Fruit fly (Drosophila melanogaster): ENCODE measurements around the gene CG14893.

CG14893 gene

DNA sequence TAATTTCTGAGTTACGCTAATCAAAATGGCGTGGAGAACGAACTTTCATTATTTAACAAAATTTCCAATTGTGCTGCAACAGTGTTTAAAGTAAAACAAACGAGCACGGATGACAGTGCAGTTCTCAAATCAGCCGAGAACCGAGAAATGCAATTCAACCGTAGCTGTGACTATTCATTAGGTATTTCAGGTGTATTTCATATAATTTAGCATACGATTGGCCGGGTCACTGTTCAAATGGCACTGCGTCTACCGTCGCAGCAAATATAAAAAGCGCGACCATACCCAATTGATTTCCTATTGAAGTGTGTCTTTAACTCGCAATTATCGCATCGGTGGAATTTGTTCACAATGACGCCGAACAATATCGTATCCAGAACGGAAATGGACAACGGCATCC, at the start of gene CG14893:
TSS of gene CG14893 (plus strand) at position 301 of the 400 bp plus-strand sequence.
- TF ChIP-seq CTCF (optimal IDR thresholded peaks at IDR 0.05): no peak
- no peak for TF ChIP-seq CG8478 (optimal IDR thresholded peaks at IDR 0.05)

DNA sequence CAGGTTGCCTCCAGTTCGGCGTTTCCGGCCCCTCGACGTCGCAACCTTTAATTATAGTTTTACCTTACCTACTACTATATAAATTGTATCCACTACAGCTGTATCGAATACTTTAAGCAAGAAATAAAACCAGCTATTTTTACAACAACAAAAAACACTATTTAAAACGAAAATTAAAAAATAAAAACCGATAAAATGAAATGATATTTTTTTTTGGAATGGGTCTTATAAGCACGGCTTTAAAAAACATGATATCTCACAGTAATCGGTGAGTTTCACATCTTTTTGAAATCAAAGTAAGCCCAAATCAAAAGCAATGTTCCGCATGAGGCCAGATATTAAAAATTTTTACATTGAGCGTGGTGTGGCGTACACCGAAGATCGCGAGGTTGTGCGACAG, 49.4 kb upstream of the CG14893 start, which contains the start of gene CG14891:
TSS of gene CG14891 (plus strand) at position 301 of the 400 bp plus-strand sequence.
- no peak for TF ChIP-seq CG8478 (optimal IDR thresholded peaks at IDR 0.05)
- no peak for TF ChIP-seq CTCF (optimal IDR thresholded peaks at IDR 0.05)

DNA sequence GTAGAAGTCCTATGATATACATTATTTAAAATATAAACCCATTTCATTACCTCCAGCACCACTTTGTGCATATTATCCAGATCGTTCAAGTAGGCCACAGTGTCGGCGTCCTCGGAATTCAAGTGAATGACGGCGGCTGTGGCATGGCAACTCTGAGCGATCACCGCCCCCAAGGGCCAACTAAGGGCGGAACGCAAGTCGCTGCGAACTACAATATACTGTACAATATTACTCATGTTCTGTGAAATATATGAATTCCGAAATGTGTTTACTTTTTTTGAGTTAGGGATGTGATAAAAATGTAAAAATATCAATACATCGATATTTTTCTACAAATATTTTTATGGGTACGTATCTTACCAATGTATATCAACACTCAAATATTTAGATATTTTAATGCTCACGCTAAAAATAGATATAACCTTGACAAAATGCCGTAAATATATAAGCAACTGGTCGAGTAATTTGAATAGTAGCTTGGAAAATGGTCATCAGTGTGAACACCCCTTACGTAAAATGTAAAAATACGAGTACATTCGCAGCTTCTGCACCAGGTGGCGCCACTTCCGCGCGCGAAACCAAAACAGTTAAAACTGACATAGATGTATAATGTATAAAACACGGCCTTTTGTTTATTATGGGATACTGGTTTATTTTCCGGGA, 47.0 kb upstream of the CG14893 start, which contains the start of gene CG14903:
TSS of gene CG14903 (minus strand) at position 270 of the 663 bp plus-strand sequence.
- TF ChIP-seq CG8478 (optimal IDR thresholded peaks at IDR 0.05): no peak
- peak; percentile 92 to 93 for TF ChIP-seq CTCF (optimal IDR thresholded peaks at IDR 0.05)

DNA sequence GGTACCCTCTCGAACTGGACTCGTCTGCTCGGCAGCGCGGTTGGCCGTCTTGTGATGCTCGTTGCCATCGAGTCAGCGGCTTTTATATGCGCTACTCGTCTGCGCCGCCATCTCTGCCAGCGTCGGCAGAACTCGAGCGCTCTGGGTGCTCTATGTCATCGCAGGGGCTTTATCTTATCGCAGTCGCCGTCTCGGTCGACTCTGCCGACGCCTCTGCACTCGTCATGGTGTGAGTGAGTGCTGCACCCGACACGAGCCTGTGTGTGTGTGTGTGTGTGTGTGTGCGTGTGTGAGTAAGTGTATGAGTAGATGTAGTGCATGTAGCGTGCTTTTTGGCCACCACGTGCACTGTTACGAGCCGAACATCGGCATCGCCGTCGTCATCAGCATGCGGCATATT, 37.0 kb upstream of the CG14893 start, which contains the start of gene Scp2:
TSS of gene Scp2 (minus strand) at position 59 of the 400 bp plus-strand sequence.
- no peak for TF ChIP-seq CTCF (optimal IDR thresholded peaks at IDR 0.05)
- no peak for TF ChIP-seq CG8478 (optimal IDR thresholded peaks at IDR 0.05)

DNA sequence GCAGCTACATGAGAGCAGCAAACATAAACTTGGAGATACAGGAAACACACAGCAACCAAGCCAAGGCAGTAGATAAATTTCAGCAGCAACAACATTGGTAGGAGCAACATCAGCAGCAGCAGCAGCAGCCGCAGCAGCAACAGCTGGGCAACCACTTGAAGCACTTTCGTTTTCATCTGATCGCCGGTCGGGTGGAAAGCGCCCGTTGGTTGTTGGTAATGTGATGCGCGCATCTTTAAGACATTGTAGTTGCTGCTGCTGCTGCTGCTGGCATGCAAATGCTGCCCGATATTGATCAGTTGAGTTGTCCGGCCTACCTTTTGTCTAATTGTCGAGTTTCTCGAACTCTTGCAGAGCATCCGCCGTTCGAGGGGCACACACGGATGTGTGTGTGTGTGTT, 29.2 kb upstream of the CG14893 start:
- no peak for TF ChIP-seq CTCF (optimal IDR thresholded peaks at IDR 0.05)
- no peak for TF ChIP-seq CG8478 (optimal IDR thresholded peaks at IDR 0.05)

DNA sequence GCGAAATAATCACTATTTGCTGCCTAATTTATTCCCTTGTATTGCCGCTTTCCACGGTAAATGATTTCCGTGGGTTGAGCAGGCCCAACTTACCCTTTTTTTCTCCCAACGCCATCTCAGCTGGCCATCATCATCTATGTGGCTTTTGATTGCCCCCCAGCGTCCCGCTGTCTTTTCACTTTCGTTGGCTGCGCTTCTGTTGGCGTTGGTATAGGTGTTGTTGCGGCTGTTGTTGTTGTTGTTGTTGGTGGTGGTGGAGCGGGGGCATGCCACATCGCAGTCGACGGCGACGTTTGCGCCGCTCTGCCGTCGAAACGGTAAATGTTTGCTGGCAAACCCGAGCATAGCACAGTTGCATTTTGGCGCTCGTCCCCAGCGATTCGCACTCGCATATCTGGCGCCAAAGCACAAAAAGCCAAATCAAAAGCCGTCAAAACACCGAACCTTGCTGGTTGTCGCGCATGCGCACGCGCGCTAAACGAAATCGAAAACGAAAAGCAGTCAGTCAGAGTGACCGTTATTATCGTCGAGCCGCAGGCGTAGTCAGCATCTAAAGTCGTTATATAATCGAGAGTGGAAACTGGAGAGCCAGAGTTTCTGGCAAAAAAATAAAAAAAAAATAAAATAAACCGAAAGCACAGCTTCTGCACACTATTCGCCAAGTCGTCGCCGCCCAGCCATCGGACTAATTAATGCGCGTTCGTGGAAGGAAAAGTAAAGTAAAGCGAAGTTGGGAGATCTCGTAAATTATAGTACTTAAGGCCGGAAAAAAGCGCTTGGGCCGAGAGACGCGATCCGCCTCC, 26.3 kb upstream of the CG14893 start, which contains the start of gene CG14892:
TSS of gene CG14892 (plus strand) at position 359 of the 803 bp plus-strand sequence.
- TF ChIP-seq CG8478 (optimal IDR thresholded peaks at IDR 0.05) (no peak), CTCF (optimal IDR thresholded peaks at IDR 0.05) (no peak)

DNA sequence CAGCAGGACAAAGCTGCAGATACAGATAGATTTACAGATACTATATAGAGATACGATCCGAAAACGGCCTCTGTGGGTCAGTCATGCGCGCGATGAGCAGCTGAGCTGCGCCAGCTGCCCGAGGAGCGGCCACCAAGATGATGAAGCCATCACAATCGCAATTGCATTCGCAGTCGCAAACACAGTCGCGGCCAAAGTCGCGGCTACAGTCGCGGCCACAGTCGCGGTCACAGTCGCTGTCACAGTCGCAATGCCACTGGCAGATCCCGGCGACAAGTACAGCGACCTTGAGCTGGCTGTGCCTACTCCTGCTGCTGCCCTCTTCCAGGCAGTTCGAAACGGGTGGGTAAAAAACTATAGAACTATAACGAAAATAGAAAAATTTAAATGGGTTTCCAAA, 25.6 kb upstream of the CG14893 start:
- TF ChIP-seq CG8478 (optimal IDR thresholded peaks at IDR 0.05) (no peak), CTCF (optimal IDR thresholded peaks at IDR 0.05) (no peak)

DNA sequence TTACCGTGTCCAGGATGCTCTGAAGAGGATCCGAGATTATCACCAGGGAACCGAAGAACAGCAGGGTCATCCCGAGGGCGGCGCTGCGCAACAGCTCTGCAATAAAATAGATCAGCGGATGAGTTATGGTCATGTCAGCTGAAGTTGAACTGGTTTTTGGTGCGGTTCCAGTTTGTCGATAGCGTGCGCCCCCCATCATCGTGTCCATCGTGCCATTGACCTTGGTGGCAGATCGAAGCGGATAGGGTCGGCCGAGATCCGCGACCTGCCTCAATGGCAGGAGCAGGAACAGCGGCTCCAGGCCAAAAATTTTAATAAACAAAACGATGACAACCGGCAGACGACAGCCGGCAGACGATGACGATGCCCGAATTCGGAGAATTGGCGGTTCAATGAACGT, 20.9 kb upstream of the CG14893 start:
- TF ChIP-seq CG8478 (optimal IDR thresholded peaks at IDR 0.05) (no peak), CTCF (optimal IDR thresholded peaks at IDR 0.05) (no peak)

DNA sequence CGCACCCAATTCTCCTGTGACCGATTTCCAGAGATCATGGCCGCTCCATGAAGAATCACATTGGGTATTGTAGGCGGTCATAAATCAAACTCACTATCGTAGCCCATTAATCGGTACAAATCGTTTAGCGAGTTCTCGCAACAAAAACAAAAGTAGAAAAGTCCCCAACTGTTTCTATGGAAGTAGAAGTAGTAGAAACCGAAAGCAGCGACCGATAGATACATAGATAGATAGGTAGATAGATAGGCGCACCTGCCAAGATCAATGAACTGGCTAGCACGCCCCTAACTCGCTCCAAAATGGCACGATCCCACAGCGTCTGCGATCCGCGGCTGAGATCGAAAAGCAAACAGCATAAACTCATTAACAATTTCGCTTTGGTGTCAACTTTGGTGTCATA, 19.8 kb upstream of the CG14893 start:
- TF ChIP-seq CG8478 (optimal IDR thresholded peaks at IDR 0.05) (no peak), CTCF (optimal IDR thresholded peaks at IDR 0.05) (no peak)

DNA sequence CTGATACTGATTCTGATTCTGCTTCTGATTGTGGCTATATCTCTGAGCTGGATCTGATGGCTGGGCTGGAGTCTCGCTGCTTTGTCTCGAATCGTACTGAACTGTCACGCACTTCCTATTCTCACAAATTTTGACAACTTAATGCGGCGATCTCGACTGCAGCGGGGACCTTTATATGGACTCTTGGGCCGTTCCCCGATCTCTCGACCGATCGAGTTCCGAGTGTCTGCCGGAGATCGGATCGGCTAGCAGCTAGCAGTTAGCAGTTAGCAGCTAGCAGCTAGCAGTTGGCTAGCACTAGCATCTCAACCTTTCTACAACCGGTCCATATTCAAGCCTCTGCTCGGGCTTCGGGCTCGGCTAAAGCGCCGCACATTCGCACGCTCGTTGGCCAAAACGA, 15.9 kb upstream of the CG14893 start, which contains the start of gene CG10345:
TSS of gene CG10345 (minus strand) at position 147 of the 400 bp plus-strand sequence.
- TF ChIP-seq CTCF (optimal IDR thresholded peaks at IDR 0.05): no peak
- no peak for TF ChIP-seq CG8478 (optimal IDR thresholded peaks at IDR 0.05)

DNA sequence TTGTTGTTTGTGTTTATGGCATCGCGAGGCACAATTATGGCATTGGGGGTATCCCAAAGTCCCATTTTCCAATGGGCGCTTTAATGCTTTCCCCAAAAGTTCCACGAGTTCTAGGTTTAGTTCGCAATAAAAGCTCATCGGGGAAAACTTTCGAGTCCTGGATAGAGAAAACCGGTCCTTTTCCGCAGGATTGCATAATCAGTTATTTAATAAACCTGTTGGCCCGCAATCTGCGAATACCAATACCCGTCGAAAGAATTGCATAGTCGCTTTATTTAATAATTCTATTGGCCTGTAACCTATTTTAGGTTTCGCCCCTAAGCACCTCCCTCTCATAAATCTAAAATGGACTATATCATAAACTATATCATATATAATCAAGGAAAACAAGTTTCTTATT, 14.6 kb upstream of the CG14893 start:
- TF ChIP-seq CG8478 (optimal IDR thresholded peaks at IDR 0.05) (no peak), CTCF (optimal IDR thresholded peaks at IDR 0.05) (no peak)

DNA sequence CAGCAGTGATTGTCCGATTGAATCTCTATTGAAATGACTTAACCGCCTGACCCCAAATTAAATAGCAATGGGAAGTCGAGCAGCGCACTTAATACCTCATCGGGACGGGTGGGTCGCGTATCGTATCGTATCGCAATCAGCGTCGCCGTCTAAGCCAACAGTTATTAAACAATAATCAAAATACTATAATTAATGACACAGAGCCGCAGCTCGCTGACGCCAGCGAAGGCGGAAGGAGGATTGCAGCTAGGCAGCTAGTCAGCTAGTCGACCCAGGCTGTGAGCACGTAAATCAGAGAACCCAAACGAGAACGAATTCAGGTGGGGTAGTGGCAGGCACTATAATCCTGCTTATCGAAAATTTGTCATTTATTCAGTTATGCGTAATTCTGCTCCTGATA, 11.7 kb upstream of the CG14893 start, which contains the start of gene NPF:
TSS of gene NPF (plus strand) at position 301 of the 400 bp plus-strand sequence.
- no peak for TF ChIP-seq CG8478 (optimal IDR thresholded peaks at IDR 0.05)
- TF ChIP-seq CTCF (optimal IDR thresholded peaks at IDR 0.05): no peak

DNA sequence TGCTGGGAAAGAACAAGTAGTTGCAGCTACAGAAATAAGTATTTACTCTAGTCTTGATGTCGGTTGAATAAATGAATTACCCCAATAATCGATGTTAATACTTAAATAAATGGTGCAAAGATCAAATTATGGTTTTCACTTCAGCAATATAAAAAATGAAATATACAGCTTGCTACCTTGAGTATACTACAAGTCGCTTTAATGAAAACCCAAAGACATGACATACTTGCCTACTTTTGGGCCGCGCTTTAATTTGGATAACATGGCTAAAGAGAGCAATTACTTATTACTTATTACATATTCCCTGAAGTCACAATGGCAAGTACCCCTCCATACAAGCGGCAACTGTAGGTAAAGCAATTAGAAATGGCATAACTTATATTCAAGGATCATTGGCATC, 9.3 kb upstream of the CG14893 start:
- TF ChIP-seq CTCF (optimal IDR thresholded peaks at IDR 0.05) (no peak), CG8478 (optimal IDR thresholded peaks at IDR 0.05) (no peak)

DNA sequence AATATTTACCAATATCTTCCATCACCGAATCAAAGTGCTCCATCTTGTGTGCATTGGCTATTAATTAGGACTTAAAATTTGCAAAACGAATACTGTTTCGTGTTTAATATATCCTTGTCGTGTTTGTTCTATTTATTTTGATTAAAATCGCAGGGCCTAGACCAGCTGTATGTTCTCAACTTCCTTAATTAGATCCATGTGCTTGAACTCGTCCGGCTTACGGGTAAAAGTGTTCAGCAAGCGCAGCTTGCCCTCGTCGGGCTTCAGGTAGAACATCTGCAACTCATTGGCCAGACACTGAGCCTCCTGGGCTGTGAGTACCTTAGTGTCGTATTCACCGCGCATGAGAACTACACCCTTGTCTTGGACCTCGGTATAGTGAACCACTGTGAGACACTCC, 7.3 kb upstream of the CG14893 start, which contains the start of gene CG12783:
TSS of gene CG12783 (minus strand) at position 101 of the 400 bp plus-strand sequence.
- TF ChIP-seq CTCF (optimal IDR thresholded peaks at IDR 0.05) (no peak), CG8478 (optimal IDR thresholded peaks at IDR 0.05) (no peak)

DNA sequence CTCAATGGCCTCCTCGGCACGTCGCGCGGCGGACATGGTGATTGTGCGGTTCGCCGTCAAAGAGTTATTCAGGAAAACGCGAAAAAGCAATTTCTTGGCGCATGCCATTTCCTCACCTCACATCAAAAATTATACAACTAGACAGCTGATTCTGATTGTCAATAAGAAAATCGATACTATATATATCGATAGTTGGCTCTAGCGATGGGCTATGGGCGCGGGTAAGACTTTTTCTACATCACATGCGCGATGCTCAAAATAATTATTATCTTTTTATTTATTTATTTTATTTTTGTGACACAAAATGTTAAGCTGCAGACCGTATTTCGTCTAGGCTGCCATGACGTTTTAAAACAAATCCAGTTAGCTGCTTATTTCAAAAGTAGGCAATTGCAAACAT, 6.3 kb upstream of the CG14893 start, which contains the start of gene CG10340:
TSS of gene CG10340 (minus strand) at position 151 of the 400 bp plus-strand sequence.
- TF ChIP-seq CG8478 (optimal IDR thresholded peaks at IDR 0.05) (no peak), CTCF (optimal IDR thresholded peaks at IDR 0.05) (peak in 1 of 2 experiments; percentile 10)
